Fruit fly (Drosophila melanogaster): ENCODE results near the gene CG34291.

- TF ChIP-seq EcR (GFP tag; optimal IDR thresholded peaks at IDR 0.05) (no peak), usp (GFP tag; optimal IDR thresholded peaks at IDR 0.05) (no peak), psq (optimal IDR thresholded peaks at IDR 0.05) (no peak), pan (optimal IDR thresholded peaks at IDR 0.05) (no peak), CG8478 (optimal IDR thresholded peaks at IDR 0.05) (no peak), Dll (optimal IDR thresholded peaks at IDR 0.05) (no peak)
These were observed 4.0 kb upstream of the CG34291 start for dm6 chr3R:26429619-26430018.

Measured in whole organism.